Fruit fly (Drosophila melanogaster) whole organism, embryonic: ENCODE data around the gene ATPsynB.
A peak's percentile ranks its signal among the peaks of the same experiment; 100 is the strongest.

Source experiments
- ATbp ChIP-seq: fragments of 200-800 bp; sonication (Bioruptor generic); optimal IDR thresholded peaks from 2 replicates; lab custom pipeline; 2017; ENCODE audit warnings: missing biosample characterization, mild to moderate bottlenecking, missing genetic modification characterization, missing genetic modification reagents
- Atf6 ChIP-seq: fragments of 200-800 bp; sonication (Bioruptor generic); IDR thresholded peaks from 2 replicates; pipeline ENCODE4 v1.3.6; 2022; ENCODE audit warnings: missing biosample characterization, missing genetic modification characterization
- C15 ChIP-seq: fragments of 200-800 bp; sonication (Bioruptor generic); IDR thresholded peaks from 3 replicates; pipeline ENCODE4 v1.3.6; 2022; ENCODE audit warnings: missing biosample characterization, missing genetic modification characterization
- CG10147 ChIP-seq: fragments of 200-800 bp; sonication (Bioruptor generic); optimal IDR thresholded peaks from 2 replicates; lab custom pipeline; 2019; ENCODE audit warnings: missing biosample characterization, mild to moderate bottlenecking, missing genetic modification characterization, moderate library complexity
- CG10321 ChIP-seq: fragments of 200-800 bp; sonication (Bioruptor generic); IDR thresholded peaks from 2 replicates; pipeline ENCODE4 v1.3.6; 2022; ENCODE audit warnings: missing biosample characterization, missing genetic modification characterization
- CG12071 ChIP-seq: fragments of 200-800 bp; sonication (Bioruptor generic); optimal IDR thresholded peaks from 3 replicates; lab custom pipeline; 2018; ENCODE audit warnings: missing biosample characterization, mild to moderate bottlenecking, missing genetic modification characterization
- CG15011 ChIP-seq: fragments of 200-800 bp; sonication (Bioruptor generic); optimal IDR thresholded peaks from 3 replicates; lab custom pipeline; 2018; ENCODE audit warnings: missing biosample characterization, mild to moderate bottlenecking, missing genetic modification characterization
- CG16813 ChIP-seq: fragments of 200-800 bp; sonication (Bioruptor generic); IDR thresholded peaks from 3 replicates; pipeline ENCODE4 v1.3.6; 2022; ENCODE audit warnings: missing biosample characterization, missing genetic modification characterization; ENCODE audit not compliant: partially characterized antibody
- CG17361 ChIP-seq: fragments of 200-800 bp; sonication (Bioruptor generic); IDR thresholded peaks from 3 replicates; pipeline ENCODE4 v1.3.6; 2022; ENCODE audit warnings: missing biosample characterization, missing genetic modification characterization
- CG17612 ChIP-seq: fragments of 200-800 bp; sonication (Bioruptor generic); IDR thresholded peaks from 2 replicates; pipeline ENCODE4 v1.3.6; 2022; ENCODE audit warnings: missing biosample characterization, missing genetic modification characterization
- CG17912 ChIP-seq: fragments of 200-800 bp; sonication (Bioruptor generic); optimal IDR thresholded peaks from 2 replicates; lab custom pipeline; 2018; ENCODE audit warnings: missing biosample characterization, mild to moderate bottlenecking, missing genetic modification characterization
- CG31365 ChIP-seq: fragments of 200-800 bp; sonication (Bioruptor generic); optimal IDR thresholded peaks from 2 replicates; lab custom pipeline; 2018; ENCODE audit warnings: missing biosample characterization, mild to moderate bottlenecking, missing genetic modification characterization
- CG31388 ChIP-seq: fragments of 200-800 bp; sonication (Bioruptor generic); optimal IDR thresholded peaks from 2 replicates; lab custom pipeline; 2016; ENCODE audit warnings: missing biosample characterization, missing genetic modification characterization
- CG3281 ChIP-seq: fragments of 200-800 bp; sonication (Bioruptor generic); optimal IDR thresholded peaks from 3 replicates; lab custom pipeline; 2017; ENCODE audit warnings: missing biosample characterization, mild to moderate bottlenecking, missing genetic modification characterization
- CG34422 ChIP-seq: fragments of 200-800 bp; sonication (Bioruptor generic); IDR thresholded peaks from 3 replicates; pipeline ENCODE4 v1.3.6; 2022; ENCODE audit warnings: missing biosample characterization, missing genetic modification characterization
- CG43689 ChIP-seq: fragments of 200-800 bp; sonication (Bioruptor generic); IDR thresholded peaks from 2 replicates; pipeline ENCODE4 v1.3.6; 2022; ENCODE audit warnings: missing biosample characterization, missing genetic modification characterization
- CG6254 ChIP-seq: fragments of 200-800 bp; sonication (Bioruptor generic); optimal IDR thresholded peaks from 3 replicates; lab custom pipeline; 2017; ENCODE audit warnings: mild to moderate bottlenecking, missing biosample characterization, missing genetic modification reagents, missing genetic modification characterization
- CG6683 ChIP-seq: fragments of 200-800 bp; sonication (Bioruptor generic); optimal IDR thresholded peaks from 2 replicates; lab custom pipeline; 2017; ENCODE audit warnings: missing biosample characterization, mild to moderate bottlenecking, missing genetic modification characterization, missing genetic modification reagents
- CG7928 ChIP-seq: fragments of 200-800 bp; sonication (Bioruptor generic); optimal IDR thresholded peaks from 2 replicates; lab custom pipeline; 2017; ENCODE audit warnings: missing biosample characterization, mild to moderate bottlenecking, missing genetic modification characterization
- CG8765 ChIP-seq: fragments of 200-800 bp; sonication (Bioruptor generic); IDR thresholded peaks from 2 replicates; pipeline ENCODE4 v1.3.6; 2022; ENCODE audit warnings: missing biosample characterization, missing genetic modification characterization
- CG9609 ChIP-seq: fragments of 200-800 bp; sonication (Bioruptor generic); optimal IDR thresholded peaks from 3 replicates; lab custom pipeline; 2016; ENCODE audit warnings: missing biosample characterization, missing genetic modification characterization
- CG9797 ChIP-seq: fragments of 200-800 bp; sonication (Bioruptor generic); optimal IDR thresholded peaks from 3 replicates; lab custom pipeline; 2018; ENCODE audit warnings: missing biosample characterization, mild to moderate bottlenecking, missing genetic modification characterization
- HLH54F ChIP-seq: fragments of 200-800 bp; sonication (Bioruptor generic); optimal IDR thresholded peaks from 3 replicates; lab custom pipeline; 2016; ENCODE audit warnings: missing biosample characterization, missing genetic modification characterization
- Lhr ChIP-seq: fragments of 200-800 bp; sonication (Bioruptor generic); optimal IDR thresholded peaks from 3 replicates; lab custom pipeline; 2017; ENCODE audit warnings: mild to moderate bottlenecking, missing biosample characterization, missing genetic modification reagents, missing genetic modification characterization
- Mes4 ChIP-seq: fragments of 200-800 bp; sonication (Bioruptor generic); optimal IDR thresholded peaks from 2 replicates; lab custom pipeline; 2016; ENCODE audit warnings: missing biosample characterization, missing genetic modification characterization
- NC2β ChIP-seq: fragments of 200-800 bp; sonication (Bioruptor generic); optimal IDR thresholded peaks from 2 replicates; lab custom pipeline; 2016; ENCODE audit warnings: missing biosample characterization, missing genetic modification characterization
- NK7.1 ChIP-seq: fragments of 200-800 bp; sonication (Bioruptor generic); optimal IDR thresholded peaks from 3 replicates; lab custom pipeline; 2016; ENCODE audit warnings: missing biosample characterization, missing genetic modification characterization
- Nf-YA ChIP-seq: fragments of 200-800 bp; sonication (Bioruptor generic); IDR thresholded peaks from 2 replicates; pipeline ENCODE4 v1.3.6; 2022; ENCODE audit warnings: missing biosample characterization, missing genetic modification characterization
- NfI ChIP-seq: fragments of 200-800 bp; sonication (Bioruptor generic); optimal IDR thresholded peaks from 3 replicates; lab custom pipeline; 2018; ENCODE audit warnings: missing biosample characterization, mild to moderate bottlenecking, missing genetic modification characterization, moderate library complexity
- PHDP ChIP-seq: fragments of 200-800 bp; sonication (Bioruptor generic); optimal IDR thresholded peaks from 3 replicates; lab custom pipeline; 2018; ENCODE audit warnings: missing biosample characterization, mild to moderate bottlenecking, missing genetic modification characterization, moderate library complexity
- TFAM ChIP-seq: fragments of 200-800 bp; sonication (Bioruptor generic); optimal IDR thresholded peaks from 2 replicates; lab custom pipeline; 2017; ENCODE audit warnings: missing biosample characterization, missing genetic modification characterization, inconsistent platforms
- Taf1 ChIP-seq: fragments of 200-800 bp; sonication (Bioruptor generic); IDR thresholded peaks from 2 replicates; pipeline ENCODE4 v1.3.6; 2022; ENCODE audit warnings: missing biosample characterization, missing genetic modification characterization
- Xbp1 ChIP-seq: fragments of 200-800 bp; sonication (Bioruptor generic); optimal IDR thresholded peaks from 3 replicates; lab custom pipeline; 2016; ENCODE audit warnings: missing biosample characterization, mild to moderate bottlenecking, missing genetic modification characterization
- az2 ChIP-seq: fragments of 200-800 bp; sonication (Bioruptor generic); optimal IDR thresholded peaks from 3 replicates; lab custom pipeline; 2016; ENCODE audit warnings: missing biosample characterization, missing genetic modification characterization
- croc ChIP-seq: fragments of 200-800 bp; sonication (Bioruptor generic); conservative IDR thresholded peaks from 3 replicates; pipeline ENCODE4 v1.3.6; 2022; ENCODE audit warnings: missing biosample characterization, missing genetic modification characterization
- ems ChIP-seq: fragments of 200-800 bp; sonication (Bioruptor generic); optimal IDR thresholded peaks from 3 replicates; lab custom pipeline; 2016; ENCODE audit warnings: missing biosample characterization, missing genetic modification characterization
- esg ChIP-seq: fragments of 200-800 bp; sonication (Bioruptor generic); conservative IDR thresholded peaks from 2 replicates; pipeline ENCODE4 v1.3.6; 2022; ENCODE audit warnings: missing biosample characterization, missing genetic modification characterization
- fd96Cb ChIP-seq: fragments of 200-800 bp; sonication (Bioruptor generic); optimal IDR thresholded peaks from 2 replicates; lab custom pipeline; 2018; ENCODE audit warnings: missing biosample characterization, mild to moderate bottlenecking, missing genetic modification characterization, moderate library complexity
- fu2 ChIP-seq: fragments of 200-800 bp; sonication (Bioruptor generic); optimal IDR thresholded peaks from 2 replicates; lab custom pipeline; 2016; ENCODE audit warnings: missing biosample characterization, missing genetic modification characterization
- h ChIP-seq: fragments of >200 bp; optimal IDR thresholded peaks from 2 replicates; lab custom pipeline; 2017
- kni ChIP-seq: fragments of 200-800 bp; sonication (Bioruptor generic); optimal IDR thresholded peaks from 3 replicates; lab custom pipeline; 2017; ENCODE audit warnings: mild to moderate bottlenecking, missing biosample characterization, missing genetic modification reagents, missing genetic modification characterization
- mam ChIP-seq: fragments of 200-800 bp; sonication (Bioruptor generic); optimal IDR thresholded peaks from 3 replicates; lab custom pipeline; 2016; ENCODE audit warnings: missing biosample characterization, missing genetic modification characterization
- mld ChIP-seq: fragments of 200-800 bp; sonication (Bioruptor generic); IDR thresholded peaks from 3 replicates; pipeline ENCODE4 v1.3.6; 2022; ENCODE audit warnings: missing biosample characterization, missing genetic modification characterization; ENCODE audit not compliant: partially characterized antibody
- pan ChIP-seq, 4 experiments: fragments of >200 bp in 3 of 4; fragments of 200-800 bp in 1 of 4; sonication (Bioruptor generic) in 1 of 4; optimal IDR thresholded peaks in 3 of 4; IDR thresholded peaks in 1 of 4; 2 replicates each; pipeline versions ENCODE4 v1.3.6 to Lab custom; 2017 to 2022; ENCODE audit warnings: missing biosample characterization in 2 of 4, missing genetic modification characterization in 2 of 4, mixed read lengths in 1 of 4
- pb ChIP-seq: fragments of 200-800 bp; sonication (Bioruptor generic); optimal IDR thresholded peaks from 3 replicates; lab custom pipeline; 2016; ENCODE audit warnings: missing biosample characterization, missing genetic modification characterization
- row ChIP-seq: fragments of 200-800 bp; sonication (Bioruptor generic); IDR thresholded peaks from 3 replicates; pipeline ENCODE4 v1.3.6; 2022; ENCODE audit warnings: missing biosample characterization, missing genetic modification characterization
- stc ChIP-seq: fragments of 200-800 bp; sonication (Bioruptor generic); IDR thresholded peaks from 2 replicates; pipeline ENCODE4 v1.3.6; 2022; ENCODE audit warnings: missing biosample characterization, missing genetic modification characterization
- tin ChIP-seq: fragments of 200-800 bp; sonication (Bioruptor generic); optimal IDR thresholded peaks from 3 replicates; lab custom pipeline; 2016; ENCODE audit warnings: missing biosample characterization, missing genetic modification characterization
- tna ChIP-seq: fragments of 200-800 bp; sonication (Bioruptor generic); IDR thresholded peaks from 2 replicates; pipeline ENCODE4 v1.3.6; 2022; ENCODE audit warnings: missing biosample characterization, missing genetic modification characterization; ENCODE audit not compliant: partially characterized antibody
- wek ChIP-seq: fragments of 200-800 bp; sonication (Bioruptor generic); optimal IDR thresholded peaks from 3 replicates; lab custom pipeline; 2018; ENCODE audit warnings: missing biosample characterization, mild to moderate bottlenecking, missing genetic modification characterization, moderate library complexity

ATPsynB gene

dm6 chr3L:9744060-9744549, 14.3 kb downstream of the ATPsynB start (continued):
- TF ChIP-seq Taf1 (GFP tag; lab: Robert Waterston, UW) = peak; percentile 48; the same call in 1 of the 2 replicates
- TF ChIP-seq PHDP (tag; lab: Kevin White, UChicago) = peak; percentile 76
- peak; percentile 55 for TF ChIP-seq TFAM (GFP tag; lab: Kevin White, UChicago)
- no peak for TF ChIP-seq pan (optimal IDR thresholded peaks at IDR 0.05; lab: Kevin White, UChicago)
- peak in 1 of 2 experiments; percentile 89 for TF ChIP-seq pan (GFP tag; optimal IDR thresholded peaks at IDR 0.05 in 1 of 2, IDR thresholded peaks at IDR 0.05 in 1 of 2)
- peak; percentile 40 for TF ChIP-seq Mes4 (GFP tag; lab: Kevin White, UChicago)
- TF ChIP-seq CG10321 = peak; percentile 41; the same call in 1 of the 2 replicates
- peak; percentile 50 for TF ChIP-seq CG9609 (GFP tag; lab: Kevin White, UChicago)
- peak; percentile 92 for TF ChIP-seq croc
- TF ChIP-seq CG17361 (GFP tag; lab: Robert Waterston, UW) = peak; percentile 99
- peak; percentile 86 for TF ChIP-seq CG12071 (GFP tag; lab: Kevin White, UChicago)
- peak; percentile 86 for TF ChIP-seq CG6683 (GFP tag; lab: Kevin White, UChicago)
- TF ChIP-seq h (lab: Kevin White, UChicago) = no peak
- peak; percentile 95 for TF ChIP-seq tin (GFP tag; lab: Kevin White, UChicago)
- TF ChIP-seq tna (GFP tag; lab: Robert Waterston, UW) = no peak
- no peak for TF ChIP-seq mld (GFP tag; lab: Robert Waterston, UW)
- peak; percentile 68; the same call in 1 of the 3 replicates for TF ChIP-seq C15
- peak; percentile 91 for TF ChIP-seq CG3281 (GFP tag; lab: Kevin White, UChicago)
- peak; percentile 49 for TF ChIP-seq CG7928
- TF ChIP-seq NfI = peak; percentile 73
- TF ChIP-seq CG10147 (GFP tag; lab: Kevin White, UChicago) = peak; percentile 91
- peak; percentile 10 for TF ChIP-seq CG9797
- peak; percentile 58 for TF ChIP-seq wek (GFP tag; lab: Kevin White, UChicago)
- TF ChIP-seq Lhr (GFP tag; lab: Kevin White, UChicago) = peak; percentile 52
- TF ChIP-seq fd96Cb = peak; percentile 95
- TF ChIP-seq NC2β (GFP tag; lab: Kevin White, UChicago) = peak; percentile 60
- peak; percentile 72 for TF ChIP-seq CG17612 (GFP tag; lab: Robert Waterston, UW)
- TF ChIP-seq mam (GFP tag; lab: Kevin White, UChicago) = peak; percentile 53
- peak; percentile 80 for TF ChIP-seq az2 (GFP tag; lab: Kevin White, UChicago)
- peak; percentile 36 for TF ChIP-seq HLH54F
- peak; percentile 84 for TF ChIP-seq row (GFP tag; lab: Robert Waterston, UW)
- peak; percentile 95 for TF ChIP-seq ems (GFP tag; lab: Kevin White, UChicago)
- peak; percentile 61; the same call in 1 of the 2 replicates for TF ChIP-seq CG43689
- TF ChIP-seq esg (GFP tag; lab: Robert Waterston, UW) = peak; percentile 79
- peak; percentile 66 for TF ChIP-seq CG15011 (GFP tag; lab: Kevin White, UChicago)
- peak; percentile 59 for TF ChIP-seq CG31365 (tag; lab: Kevin White, UChicago)
- TF ChIP-seq Atf6 (GFP tag; lab: Robert Waterston, UW) = peak; percentile 85
- TF ChIP-seq fu2 = peak; percentile 5
- no peak for TF ChIP-seq CG17912 (GFP tag; lab: Kevin White, UChicago)
- peak; percentile 92 for TF ChIP-seq pb (GFP tag; lab: Kevin White, UChicago)
- TF ChIP-seq CG16813 = no peak
- TF ChIP-seq Nf-YA = peak; percentile 77
- TF ChIP-seq CG34422 (GFP tag; lab: Robert Waterston, UW) = peak; percentile 90
- peak; percentile 85 for TF ChIP-seq ATbp (GFP tag; lab: Kevin White, UChicago)
- peak; percentile 91 for TF ChIP-seq NK7.1 (GFP tag; lab: Kevin White, UChicago)
- TF ChIP-seq CG8765 (GFP tag; lab: Robert Waterston, UW) = peak; percentile 33; the same call in 1 of the 2 replicates
- peak; percentile 84 for TF ChIP-seq kni (GFP tag; lab: Kevin White, UChicago)
- TF ChIP-seq Xbp1 (GFP tag; lab: Kevin White, UChicago) = peak; percentile 68
- peak; percentile 92 for TF ChIP-seq CG6254
- peak; percentile 87 for TF ChIP-seq stc
- TF ChIP-seq CG31388 (GFP tag; lab: Kevin White, UChicago) = peak; percentile 87
